Worm (Caenorhabditis elegans) whole organism, mixed stage, embryonic: ENCODE data around the gene srh-269.

Experiments
- bed-3 ChIP-seq: fragments of 200-800 bp; sonication (Bioruptor generic); optimal IDR thresholded peaks from 3 replicates; lab custom pipeline; 2018; ENCODE audit warnings: mild to moderate bottlenecking, missing genetic modification characterization, moderate library complexity, missing compliant biosample characterization
- blmp-1 ChIP-seq: fragments of 150-350 bp; optimal IDR thresholded peaks from 2 replicates; lab custom pipeline; 2014; ENCODE audit warnings: missing biosample characterization, missing genetic modification characterization
- ceh-39 ChIP-seq: fragments of 150-350 bp; optimal IDR thresholded peaks from 2 replicates; lab custom pipeline; 2014; ENCODE audit warnings: missing biosample characterization, missing genetic modification characterization
- ceh-83 ChIP-seq: fragments of 200-800 bp; sonication (Bioruptor generic); optimal IDR thresholded peaks from 2 replicates; lab custom pipeline; 2018; ENCODE audit warnings: mild to moderate bottlenecking, missing genetic modification characterization, missing compliant biosample characterization
- ces-1 ChIP-seq: fragments of 150-350 bp; optimal IDR thresholded peaks from 2 replicates; lab custom pipeline; 2014; ENCODE audit warnings: missing biosample characterization, missing genetic modification reagents, missing genetic modification characterization
- cnd-1 ChIP-seq: fragments of 200-800 bp; sonication (Bioruptor generic); optimal IDR thresholded peaks from 2 replicates; lab custom pipeline; 2018; ENCODE audit warnings: mild to moderate bottlenecking, missing genetic modification characterization, missing compliant biosample characterization
- drap-1 ChIP-seq: fragments of 200-800 bp; sonication (Bioruptor generic); optimal IDR thresholded peaks from 3 replicates; lab custom pipeline; 2018; ENCODE audit warnings: mild to moderate bottlenecking, missing genetic modification characterization, missing compliant biosample characterization
- elt-1 ChIP-seq: sonication (generic microtip); optimal IDR thresholded peaks from 2 replicates; lab custom pipeline; 2017; ENCODE audit warnings: missing genetic modification characterization, mild to moderate bottlenecking, missing compliant biosample characterization, antibody characterized with exemption, moderate library complexity, borderline replicate concordance; ENCODE audit not compliant: insufficient read depth
- elt-3 ChIP-seq: fragments of 150-350 bp; optimal IDR thresholded peaks from 2 replicates; lab custom pipeline; 2014; ENCODE audit warnings: missing biosample characterization, missing genetic modification characterization
- flh-1 ChIP-seq: fragments of 200-800 bp; sonication (Bioruptor generic); optimal IDR thresholded peaks from 2 replicates; lab custom pipeline; 2018; ENCODE audit warnings: mild to moderate bottlenecking, missing genetic modification characterization, moderate library complexity, missing compliant biosample characterization
- ham-2 ChIP-seq: fragments of 200-800 bp; sonication (Bioruptor generic); optimal IDR thresholded peaks from 2 replicates; lab custom pipeline; 2018; ENCODE audit warnings: mild to moderate bottlenecking, missing genetic modification characterization, missing compliant biosample characterization
- hlh-1 ChIP-seq: fragments of 150-350 bp; optimal IDR thresholded peaks from 2 replicates; lab custom pipeline; 2014; ENCODE audit warnings: missing biosample characterization, missing genetic modification reagents, missing genetic modification characterization
- lin-13 ChIP-seq: fragments of 150-350 bp; optimal IDR thresholded peaks from 2 replicates; lab custom pipeline; 2014; ENCODE audit warnings: missing biosample characterization, missing genetic modification characterization
- lin-32 ChIP-seq: fragments of 200-800 bp; sonication (Bioruptor generic); optimal IDR thresholded peaks from 2 replicates; lab custom pipeline; 2018; ENCODE audit warnings: mild to moderate bottlenecking, missing genetic modification characterization, missing compliant biosample characterization
- lsy-2 ChIP-seq: fragments of 150-350 bp; optimal IDR thresholded peaks from 2 replicates; lab custom pipeline; 2014; ENCODE audit warnings: missing biosample characterization, missing genetic modification characterization
- mab-5 ChIP-seq: fragments of 150-350 bp; optimal IDR thresholded peaks from 2 replicates; lab custom pipeline; 2014; ENCODE audit warnings: missing biosample characterization, missing genetic modification characterization
- mep-1 ChIP-seq: fragments of 150-350 bp; optimal IDR thresholded peaks from 2 replicates; lab custom pipeline; 2017; ENCODE audit warnings: missing biosample characterization, missing genetic modification reagents, missing genetic modification characterization, inconsistent platforms
- nhr-2 ChIP-seq: fragments of 150-350 bp; optimal IDR thresholded peaks from 2 replicates; lab custom pipeline; 2014; ENCODE audit warnings: missing biosample characterization, missing genetic modification characterization
- nhr-237 ChIP-seq: fragments of 150-350 bp; optimal IDR thresholded peaks from 2 replicates; lab custom pipeline; 2014; ENCODE audit warnings: missing biosample characterization, missing genetic modification characterization
- nhr-28 ChIP-seq: fragments of 150-350 bp; optimal IDR thresholded peaks from 2 replicates; lab custom pipeline; 2014; ENCODE audit warnings: missing biosample characterization, missing genetic modification characterization
- nhr-76 ChIP-seq: sonication (generic microtip); optimal IDR thresholded peaks from 2 replicates; lab custom pipeline; 2017; ENCODE audit warnings: missing biosample characterization, missing genetic modification characterization
- pha-4 ChIP-seq: fragments of 150-350 bp; optimal IDR thresholded peaks from 2 replicates; lab custom pipeline; 2018; ENCODE audit warnings: missing biosample characterization, missing genetic modification reagents, missing genetic modification characterization
- snpc-4 ChIP-seq: fragments of 150-350 bp; optimal IDR thresholded peaks from 2 replicates; lab custom pipeline; 2014; ENCODE audit warnings: missing biosample characterization, missing genetic modification characterization
- sptf-1 ChIP-seq: sonication (generic microtip); optimal IDR thresholded peaks from 2 replicates; lab custom pipeline; 2017; ENCODE audit warnings: mild to moderate bottlenecking, missing genetic modification characterization, moderate library complexity, missing compliant biosample characterization
- tbx-8 ChIP-seq: fragments of 200-800 bp; sonication (Bioruptor generic); optimal IDR thresholded peaks from 2 replicates; lab custom pipeline; 2018; ENCODE audit warnings: mild to moderate bottlenecking, missing genetic modification characterization, moderate library complexity, missing compliant biosample characterization
- unc-120 ChIP-seq: sonication (generic microtip); optimal IDR thresholded peaks from 2 replicates; lab custom pipeline; 2017; ENCODE audit warnings: missing genetic modification characterization, missing compliant biosample characterization; ENCODE audit not compliant: poor library complexity, severe bottlenecking
- unc-39 ChIP-seq: fragments of 150-350 bp; optimal IDR thresholded peaks from 2 replicates; lab custom pipeline; 2014; ENCODE audit warnings: missing biosample characterization, missing genetic modification characterization
- unc-62 ChIP-seq: fragments of 150-350 bp; optimal IDR thresholded peaks from 2 replicates; lab custom pipeline; 2014; ENCODE audit warnings: missing biosample characterization, missing genetic modification reagents, missing genetic modification characterization
- zip-8 ChIP-seq: fragments of 150-350 bp; optimal IDR thresholded peaks from 2 replicates; lab custom pipeline; 2014; ENCODE audit warnings: missing biosample characterization, missing genetic modification characterization
- ztf-11 ChIP-seq: fragments of 150-350 bp; optimal IDR thresholded peaks from 2 replicates; lab custom pipeline; 2014; ENCODE audit warnings: missing biosample characterization, missing genetic modification characterization

Gene srh-269

DNA sequence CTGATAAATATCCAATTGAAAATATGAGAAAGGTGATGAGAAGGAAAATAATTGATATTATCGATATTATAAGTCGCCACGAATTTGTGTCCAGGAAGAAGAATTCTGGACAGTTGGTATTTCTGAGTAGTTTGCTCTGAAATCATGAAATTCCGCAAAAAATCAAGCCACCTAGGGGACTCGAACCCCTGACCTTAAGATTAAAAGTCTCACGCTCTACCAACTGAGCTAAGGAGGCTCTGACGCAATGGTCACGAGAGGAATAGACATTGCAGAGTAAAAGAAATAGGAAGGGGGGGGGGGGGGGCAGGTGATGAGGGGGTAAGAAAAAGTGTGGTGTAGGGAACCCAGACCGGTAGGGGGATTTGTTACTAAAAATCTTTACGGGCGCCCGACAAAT, 30.1 kb upstream of the srh-269 start (continued):
- TF ChIP-seq sptf-1 (tag; lab: Kevin White, UChicago) = peak; percentile 75
- TF ChIP-seq lin-13 (tag; lab: Kevin White, UChicago) = no peak
- TF ChIP-seq lsy-2 (tag; lab: Kevin White, UChicago) = no peak
- TF ChIP-seq, all 35 proteins: peak for 8

DNA sequence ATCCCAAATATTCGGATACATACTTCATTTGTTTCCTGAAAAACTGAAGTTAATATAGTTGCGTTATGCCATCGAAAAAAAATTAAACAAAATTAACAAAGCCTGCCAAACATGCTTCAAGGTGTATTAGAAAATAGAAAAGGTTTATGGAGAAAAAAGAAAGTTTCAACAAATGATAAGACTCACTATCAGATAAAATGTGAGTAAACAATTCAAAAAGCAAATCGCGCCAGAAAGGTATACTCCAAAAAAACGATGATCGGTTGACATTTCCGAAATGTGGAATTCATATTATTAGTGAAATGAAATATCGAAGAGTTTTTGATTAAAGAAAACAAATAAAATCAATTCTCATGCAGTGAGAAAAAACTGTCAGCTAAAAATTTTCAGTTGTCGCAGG, 29.0 kb upstream of the srh-269 start, which contains the start of gene Y70C5A.3:
Gene Y70C5A.3, minus strand, starts transcription at position 50 of the 400 bp plus-strand sequence.
- TF ChIP-seq tbx-8 (GFP tag; lab: Kevin White, UChicago) = no peak
- no peak for TF ChIP-seq elt-3 (tag; lab: Kevin White, UChicago)
- no peak for TF ChIP-seq ztf-11 (tag; lab: Kevin White, UChicago)
- no peak for TF ChIP-seq drap-1 (GFP tag; lab: Kevin White, UChicago)
- TF ChIP-seq ham-2 = no peak

DNA sequence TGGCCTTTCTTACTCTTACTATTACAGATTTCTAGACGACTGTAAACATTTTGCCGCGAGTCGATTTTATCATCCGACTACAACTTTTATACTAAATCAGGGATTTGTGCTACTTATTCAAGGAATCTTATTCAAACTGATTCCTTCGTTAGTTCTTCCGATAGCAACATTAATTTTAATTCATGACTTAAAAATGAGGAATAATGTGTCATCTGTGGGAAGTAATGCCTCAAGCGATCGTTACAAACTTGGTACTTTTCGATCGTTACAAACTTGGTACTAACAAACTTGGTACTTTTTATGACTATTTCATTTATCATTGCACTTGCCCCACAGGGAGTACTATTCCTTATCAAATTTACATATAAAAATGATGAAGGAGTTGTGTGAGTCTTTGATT, 25.6 kb upstream of the srh-269 start, which contains the start of gene Y70C5A.4:
Gene Y70C5A.4, plus strand, starts transcription at position 301 of the 400 bp plus-strand sequence.
- no peak for TF ChIP-seq lin-32
- no peak for TF ChIP-seq mep-1 (tag; lab: Kevin White, UChicago)
- TF ChIP-seq sptf-1 (tag; lab: Kevin White, UChicago) = no peak
- TF ChIP-seq mab-5 (tag; lab: Kevin White, UChicago) = no peak
- TF ChIP-seq nhr-76 (tag; lab: Kevin White, UChicago) = no peak
- TF ChIP-seq ces-1 (GFP tag; lab: Kevin White, UChicago) = no peak
- TF ChIP-seq hlh-1 (tag; lab: Kevin White, UChicago) = no peak

DNA sequence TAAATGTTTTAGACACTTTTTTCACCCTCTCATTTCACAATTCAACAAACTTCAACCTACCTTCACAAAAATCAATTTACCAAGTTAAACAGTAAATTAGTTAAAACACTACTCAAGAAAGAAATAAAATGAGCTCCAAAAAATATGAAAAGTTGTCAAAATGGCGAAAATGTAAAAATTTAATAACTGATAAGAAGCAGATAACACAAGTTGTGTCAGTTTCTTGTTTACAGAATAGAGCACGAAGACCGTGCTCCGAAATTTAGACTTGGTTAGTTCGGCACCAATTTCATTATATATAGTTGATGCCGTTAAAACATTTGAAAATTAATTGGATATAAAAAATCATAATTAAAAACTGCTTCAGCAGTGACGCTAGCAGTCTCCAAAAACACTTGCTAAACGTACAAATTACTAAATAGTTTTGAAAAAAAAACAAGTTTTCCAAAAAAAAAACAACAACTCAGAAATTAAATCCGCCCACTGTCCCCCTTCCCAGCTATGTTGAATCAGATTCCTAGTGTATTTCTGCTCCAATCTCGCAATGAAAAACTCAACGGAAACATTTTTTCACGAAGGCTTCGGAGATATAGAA, 19.0 kb upstream of the srh-269 start, which contains the start of gene srw-54:
Gene srw-54, plus strand, starts transcription at position 545 of the 595 bp plus-strand sequence.
- TF ChIP-seq hlh-1 (tag; lab: Kevin White, UChicago) = no peak
- TF ChIP-seq nhr-2 (tag; lab: Kevin White, UChicago) = no peak
- TF ChIP-seq ham-2 = no peak

DNA sequence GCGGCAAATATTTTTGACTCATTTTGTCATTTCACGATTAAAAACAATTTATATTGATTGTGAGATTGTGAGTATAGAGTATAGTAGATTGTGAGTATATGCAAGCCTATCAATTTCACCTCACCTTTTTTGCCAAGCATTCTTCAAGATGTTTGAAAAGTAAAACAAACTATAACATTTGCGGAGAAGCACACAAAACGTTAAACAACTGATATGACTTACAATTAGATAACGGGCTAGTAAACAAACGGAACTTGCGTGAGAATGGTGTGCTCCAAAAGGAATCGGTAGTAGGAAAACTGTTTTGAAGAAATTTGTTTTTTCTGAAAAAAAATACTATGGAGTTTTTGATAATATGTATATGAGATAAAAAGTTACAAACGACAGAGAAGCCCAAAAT, 18.3 kb upstream of the srh-269 start:
- TF ChIP-seq tbx-8 (GFP tag; lab: Kevin White, UChicago) = no peak
- TF ChIP-seq snpc-4 = no peak
- TF ChIP-seq flh-1 = no peak
- no peak for TF ChIP-seq nhr-237
- TF ChIP-seq pha-4 (tag; lab: Kevin White, UChicago) = no peak
- TF ChIP-seq bed-3 (GFP tag; lab: Kevin White, UChicago) = no peak
- no peak for TF ChIP-seq ham-2
- TF ChIP-seq elt-1 (tag; lab: Kevin White, UChicago) = no peak
- TF ChIP-seq blmp-1 = no peak
- TF ChIP-seq cnd-1 = no peak
- no peak for TF ChIP-seq sptf-1 (tag; lab: Kevin White, UChicago)
- no peak for TF ChIP-seq nhr-76 (tag; lab: Kevin White, UChicago)
- no peak for TF ChIP-seq ces-1 (GFP tag; lab: Kevin White, UChicago)
- TF ChIP-seq, all 35 proteins: peak for 0

DNA sequence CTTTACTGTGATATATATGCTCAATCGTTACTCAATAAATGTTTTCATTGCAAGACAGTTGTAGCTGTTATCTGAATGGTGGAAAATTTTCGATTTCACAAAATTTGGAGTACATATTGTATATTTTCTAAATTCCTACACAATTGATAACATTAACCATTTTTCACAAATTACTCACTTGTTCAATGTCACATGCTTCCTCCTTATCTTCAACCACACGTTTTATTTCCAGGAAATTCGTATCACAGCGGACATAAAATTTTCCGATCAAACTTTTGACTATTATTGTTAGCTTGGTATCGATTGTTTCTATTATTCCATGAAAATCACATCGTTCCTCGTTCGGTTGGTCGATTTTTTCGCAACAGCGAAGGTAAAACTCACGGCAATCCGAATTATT, 16.6 kb upstream of the srh-269 start:
- TF ChIP-seq lin-13 (tag; lab: Kevin White, UChicago) (no peak), nhr-28 (tag; lab: Kevin White, UChicago) (no peak), zip-8 (tag; lab: Kevin White, UChicago) (no peak), ceh-39 (no peak), nhr-76 (tag; lab: Kevin White, UChicago) (no peak)

DNA sequence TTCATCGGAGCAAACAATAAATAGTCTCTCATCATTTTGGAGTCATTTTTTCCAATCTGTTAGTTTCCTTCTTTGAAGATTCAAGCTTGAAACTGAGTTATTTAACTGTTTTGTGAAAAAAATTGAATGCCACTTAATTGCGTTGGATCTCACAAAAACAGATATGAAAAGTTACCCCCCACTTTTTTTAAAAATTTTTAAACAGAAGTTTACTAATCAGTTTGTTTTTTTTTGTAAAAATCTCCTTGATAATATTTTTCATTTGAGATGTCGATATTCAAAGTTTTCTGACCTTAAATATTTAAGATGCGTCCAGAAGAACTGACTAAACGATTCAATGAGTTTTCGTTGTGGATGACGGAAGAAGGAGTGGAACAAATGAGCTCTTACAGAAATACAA, 14.5 kb upstream of the srh-269 start, which contains the start of gene Y32B12C.1:
Gene Y32B12C.1, plus strand, starts transcription at position 301 of the 400 bp plus-strand sequence.
- no peak for TF ChIP-seq mep-1 (tag; lab: Kevin White, UChicago)
- TF ChIP-seq nhr-2 (tag; lab: Kevin White, UChicago) = no peak
- TF ChIP-seq cnd-1 = no peak
- TF ChIP-seq ces-1 (GFP tag; lab: Kevin White, UChicago) = no peak
- no peak for TF ChIP-seq tbx-8 (GFP tag; lab: Kevin White, UChicago)
- no peak for TF ChIP-seq ham-2
- TF ChIP-seq unc-120 = no peak
- TF ChIP-seq zip-8 (tag; lab: Kevin White, UChicago) = no peak
- TF ChIP-seq snpc-4 = no peak
- no peak for TF ChIP-seq unc-62 (GFP tag; lab: Kevin White, UChicago)
- TF ChIP-seq ceh-83 = no peak
- TF ChIP-seq unc-39 (tag; lab: Kevin White, UChicago) = no peak
- no peak for TF ChIP-seq nhr-28 (tag; lab: Kevin White, UChicago)
